Worm (Caenorhabditis elegans) whole organism, L3 larva: ENCODE results near the gene srb-17.

ENCODE experiments used
- R02D3.7 ChIP-seq: fragments of 150-350 bp; optimal IDR thresholded peaks from 2 replicates; lab custom pipeline; 2014; ENCODE audit warnings: missing biosample characterization, missing genetic modification characterization
- ceh-82 ChIP-seq: fragments of 150-350 bp; optimal IDR thresholded peaks from 2 replicates; lab custom pipeline; 2014; ENCODE audit warnings: missing biosample characterization, missing genetic modification characterization
- ceh-9 ChIP-seq: sonication (generic microtip); optimal IDR thresholded peaks from 2 replicates; lab custom pipeline; 2018; ENCODE audit warnings: missing biosample characterization, missing genetic modification characterization
- daf-12 ChIP-seq: fragments of 150-350 bp; optimal IDR thresholded peaks from 2 replicates; lab custom pipeline; 2014; ENCODE audit warnings: missing biosample characterization, missing genetic modification reagents, missing genetic modification characterization
- elt-1 ChIP-seq: fragments of 150-350 bp; optimal IDR thresholded peaks from 2 replicates; lab custom pipeline; 2014; ENCODE audit warnings: missing biosample characterization, missing genetic modification characterization
- nfya-1 ChIP-seq: sonication (generic microtip); optimal IDR thresholded peaks from 2 replicates; lab custom pipeline; 2017; ENCODE audit warnings: missing genetic modification characterization, mild to moderate bottlenecking, missing compliant biosample characterization, antibody characterized with exemption, moderate library complexity; ENCODE audit not compliant: insufficient read depth
- nhr-237 ChIP-seq: fragments of 150-350 bp; optimal IDR thresholded peaks from 2 replicates; lab custom pipeline; 2014; ENCODE audit warnings: missing biosample characterization, missing genetic modification characterization
- nhr-77 ChIP-seq: fragments of 150-350 bp; optimal IDR thresholded peaks from 2 replicates; lab custom pipeline; 2014; ENCODE audit warnings: missing biosample characterization, missing genetic modification characterization
- pqm-1 ChIP-seq: fragments of 150-350 bp; optimal IDR thresholded peaks from 2 replicates; lab custom pipeline; 2017; ENCODE audit warnings: missing biosample characterization, missing genetic modification characterization, inconsistent platforms
- snpc-4 ChIP-seq: fragments of 150-350 bp; optimal IDR thresholded peaks from 2 replicates; lab custom pipeline; 2014; ENCODE audit warnings: missing biosample characterization, missing genetic modification characterization
- unc-62 ChIP-seq: fragments of 150-350 bp; sonication (generic microtip); optimal IDR thresholded peaks from 4 replicates; lab custom pipeline; 2014; ENCODE audit warnings: missing biosample characterization, missing genetic modification reagents, missing genetic modification characterization
- zag-1 ChIP-seq: fragments of 150-350 bp; optimal IDR thresholded peaks from 2 replicates; lab custom pipeline; 2014; ENCODE audit warnings: missing biosample characterization, missing genetic modification characterization
- ztf-11 ChIP-seq: fragments of 150-350 bp; optimal IDR thresholded peaks from 2 replicates; lab custom pipeline; 2014; ENCODE audit warnings: missing biosample characterization, missing genetic modification characterization
- ztf-4 ChIP-seq: fragments of 150-350 bp; optimal IDR thresholded peaks from 2 replicates; lab custom pipeline; 2014; ENCODE audit warnings: missing biosample characterization, missing genetic modification characterization

DNA sequence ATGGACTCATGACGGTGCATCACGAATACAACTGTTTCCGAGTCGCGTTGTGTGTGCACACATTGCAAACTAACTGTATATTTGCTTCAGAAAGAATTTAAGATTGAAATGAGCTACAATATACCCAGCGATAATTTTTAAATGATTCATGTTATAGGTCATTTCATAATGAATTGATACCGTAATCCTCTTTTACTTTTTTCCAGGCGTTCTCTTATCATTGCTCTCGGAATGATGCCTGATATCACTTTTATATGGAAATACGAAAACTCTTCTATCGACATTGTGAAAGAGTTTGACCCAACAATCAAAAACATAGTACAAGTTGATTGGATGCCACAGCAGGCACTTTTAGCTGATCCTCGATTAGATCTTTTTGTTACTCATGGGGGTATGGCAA, 9.4 kb upstream of the srb-17 start:
- TF ChIP-seq nhr-237 (tag; lab: Kevin White, UChicago) (no peak), nfya-1 (tag; lab: Kevin White, UChicago) (no peak), zag-1 (tag; lab: Kevin White, UChicago) (no peak), unc-62 (GFP tag; lab: Kevin White, UChicago) (no peak), ztf-11 (tag; lab: Kevin White, UChicago) (no peak), ceh-9 (no peak), elt-1 (no peak), ceh-82 (tag; lab: Kevin White, UChicago) (no peak), pqm-1 (tag; lab: Kevin White, UChicago) (peak; percentile 84), ztf-4 (no peak), R02D3.7 (tag; lab: Kevin White, UChicago) (no peak), snpc-4 (tag; lab: Kevin White, UChicago) (no peak), nhr-77 (tag; lab: Kevin White, UChicago) (no peak), daf-12 (tag; lab: Kevin White, UChicago) (no peak)
